Fruit fly (Drosophila melanogaster) whole organism, prepupa: ENCODE measurements around the gene CG34434.

Experiments
- CG10631 ChIP-seq: fragments of 200-800 bp; sonication (Bioruptor generic); optimal IDR thresholded peaks from 2 replicates; lab custom pipeline; 2016; ENCODE audit warnings: missing biosample characterization, missing genetic modification characterization
- CG10669 ChIP-seq: fragments of 200-800 bp; sonication (Bioruptor generic); optimal IDR thresholded peaks from 3 replicates; lab custom pipeline; 2018; ENCODE audit warnings: missing biosample characterization, mild to moderate bottlenecking, missing genetic modification characterization, moderate library complexity
- CG11294 ChIP-seq: fragments of 200-800 bp; sonication (Bioruptor generic); IDR thresholded peaks from 2 replicates; pipeline ENCODE4 v1.3.6; 2022; ENCODE audit warnings: missing biosample characterization, missing genetic modification characterization
- CG11762 ChIP-seq: fragments of 200-800 bp; sonication (Bioruptor generic); optimal IDR thresholded peaks from 3 replicates; lab custom pipeline; 2016; ENCODE audit warnings: missing biosample characterization, missing genetic modification characterization; ENCODE audit not compliant: insufficient read depth
- CG11902 ChIP-seq: fragments of 200-800 bp; sonication (Bioruptor generic); optimal IDR thresholded peaks from 3 replicates; lab custom pipeline; 2016; ENCODE audit warnings: missing biosample characterization, missing genetic modification characterization
- CG15336 ChIP-seq: fragments of 200-800 bp; sonication (Bioruptor generic); IDR thresholded peaks from 2 replicates; pipeline ENCODE4 v1.3.6; 2022; ENCODE audit warnings: missing biosample characterization, missing genetic modification characterization
- CG1621 ChIP-seq: fragments of 200-800 bp; sonication (Bioruptor generic); optimal IDR thresholded peaks from 3 replicates; lab custom pipeline; 2018; ENCODE audit warnings: missing biosample characterization, mild to moderate bottlenecking, missing genetic modification characterization
- CG16779 ChIP-seq: fragments of 200-800 bp; sonication (Bioruptor generic); optimal IDR thresholded peaks from 3 replicates; lab custom pipeline; 2017; ENCODE audit warnings: missing biosample characterization, mild to moderate bottlenecking, missing genetic modification characterization
- CG3032 ChIP-seq: fragments of 200-800 bp; optimal IDR thresholded peaks from 2 replicates; lab custom pipeline; 2019; ENCODE audit warnings: missing biosample characterization, mild to moderate bottlenecking, missing genetic modification characterization, moderate library complexity
- CG31627 ChIP-seq: fragments of 200-800 bp; sonication (Bioruptor generic); optimal IDR thresholded peaks from 3 replicates; lab custom pipeline; 2016; ENCODE audit warnings: missing biosample characterization, missing genetic modification characterization
- CG32006 ChIP-seq: fragments of 200-800 bp; sonication (Bioruptor generic); optimal IDR thresholded peaks from 3 replicates; lab custom pipeline; 2017; ENCODE audit warnings: missing biosample characterization, mild to moderate bottlenecking, missing genetic modification characterization
- CG34406 ChIP-seq: fragments of 200-800 bp; sonication (Bioruptor generic); optimal IDR thresholded peaks from 3 replicates; lab custom pipeline; 2016; ENCODE audit warnings: missing biosample characterization, missing genetic modification characterization
- CG3919 ChIP-seq: fragments of 200-800 bp; sonication (Bioruptor generic); optimal IDR thresholded peaks from 3 replicates; lab custom pipeline; 2016; ENCODE audit warnings: missing biosample characterization, missing genetic modification characterization
- CG6163 ChIP-seq: fragments of 200-800 bp; sonication (Bioruptor generic); IDR thresholded peaks from 3 replicates; pipeline ENCODE4 v1.3.6; 2022; ENCODE audit warnings: missing biosample characterization, missing genetic modification characterization
- CG6276 ChIP-seq: fragments of 200-800 bp; sonication (Bioruptor generic); optimal IDR thresholded peaks from 2 replicates; lab custom pipeline; 2017; ENCODE audit warnings: missing biosample characterization, mild to moderate bottlenecking, missing genetic modification characterization
- CG6792 ChIP-seq: fragments of 200-800 bp; sonication (Bioruptor generic); optimal IDR thresholded peaks from 3 replicates; lab custom pipeline; 2016; ENCODE audit warnings: missing biosample characterization, missing genetic modification characterization
- CG6808 ChIP-seq: fragments of 200-800 bp; sonication (Bioruptor generic); optimal IDR thresholded peaks from 3 replicates; lab custom pipeline; 2017; ENCODE audit warnings: missing biosample characterization, missing genetic modification characterization, mild to moderate bottlenecking, moderate library complexity, missing genetic modification reagents
- CG6854 ChIP-seq: fragments of 200-800 bp; sonication (Bioruptor generic); optimal IDR thresholded peaks from 2 replicates; lab custom pipeline; 2017; ENCODE audit warnings: missing biosample characterization, mild to moderate bottlenecking, missing genetic modification characterization
- CG7368 ChIP-seq: fragments of 200-800 bp; sonication (Bioruptor generic); optimal IDR thresholded peaks from 3 replicates; lab custom pipeline; 2016; ENCODE audit warnings: missing biosample characterization, missing genetic modification characterization
- CG8119 ChIP-seq: fragments of 200-800 bp; sonication (Bioruptor generic); IDR thresholded peaks from 3 replicates; pipeline ENCODE4 v1.3.6; 2022; ENCODE audit warnings: missing biosample characterization, missing genetic modification characterization
- Eip75B ChIP-seq: fragments of 200-800 bp; sonication (Bioruptor generic); optimal IDR thresholded peaks from 3 replicates; lab custom pipeline; 2016; ENCODE audit warnings: missing biosample characterization, missing genetic modification characterization
- Eip78C ChIP-seq: fragments of 200-800 bp; sonication (Bioruptor generic); peaks from one replicate; lab custom pipeline; 2016; ENCODE audit warnings: missing biosample characterization, missing genetic modification characterization
- Eip93F ChIP-seq: fragments of 200-800 bp; sonication (Bioruptor generic); optimal IDR thresholded peaks from 2 replicates; lab custom pipeline; 2016; ENCODE audit warnings: missing biosample characterization, mild to moderate bottlenecking, missing genetic modification characterization
- Ets21C ChIP-seq: fragments of 200-800 bp; sonication (Bioruptor generic); optimal IDR thresholded peaks from 3 replicates; lab custom pipeline; 2016; ENCODE audit warnings: missing biosample characterization, missing genetic modification characterization
- Ets96B ChIP-seq: fragments of 200-800 bp; optimal IDR thresholded peaks from 2 replicates; lab custom pipeline; 2019; ENCODE audit warnings: missing biosample characterization, mild to moderate bottlenecking, missing genetic modification characterization, moderate library complexity
- Gug ChIP-seq: fragments of 200-800 bp; sonication (Bioruptor generic); IDR thresholded peaks from 2 replicates; pipeline ENCODE4 v1.3.6; 2022; ENCODE audit warnings: missing biosample characterization, missing genetic modification characterization
- Hr38 ChIP-seq: sonication (Bioruptor generic); optimal IDR thresholded peaks from 2 replicates; lab custom pipeline; 2016; ENCODE audit warnings: missing biosample characterization, missing genetic modification characterization
- Hr39 ChIP-seq: fragments of 200-800 bp; sonication (Bioruptor generic); optimal IDR thresholded peaks from 2 replicates; lab custom pipeline; 2016; ENCODE audit warnings: missing biosample characterization, missing genetic modification characterization
- Hr4 ChIP-seq: fragments of 200-800 bp; sonication (Bioruptor generic); optimal IDR thresholded peaks from 3 replicates; lab custom pipeline; 2016; ENCODE audit warnings: missing biosample characterization, missing genetic modification characterization
- Met ChIP-seq: fragments of 200-800 bp; sonication (Bioruptor generic); optimal IDR thresholded peaks from 3 replicates; lab custom pipeline; 2016; ENCODE audit warnings: missing biosample characterization, missing genetic modification characterization
- OdsH ChIP-seq: fragments of 200-800 bp; sonication (Bioruptor generic); optimal IDR thresholded peaks from 3 replicates; lab custom pipeline; 2016; ENCODE audit warnings: missing biosample characterization, missing genetic modification characterization
- Smox ChIP-seq: fragments of 200-800 bp; sonication (Bioruptor generic); optimal IDR thresholded peaks from 3 replicates; lab custom pipeline; 2016; ENCODE audit warnings: missing biosample characterization, missing genetic modification characterization
- Sox102F ChIP-seq: fragments of 200-800 bp; sonication (Bioruptor generic); optimal IDR thresholded peaks from 2 replicates; lab custom pipeline; 2016; ENCODE audit warnings: missing biosample characterization, mild to moderate bottlenecking, missing genetic modification characterization
- achi ChIP-seq: fragments of 200-800 bp; sonication (Bioruptor generic); optimal IDR thresholded peaks from 3 replicates; lab custom pipeline; 2016; ENCODE audit warnings: missing biosample characterization, missing genetic modification characterization
- acj6 ChIP-seq: fragments of 200-800 bp; sonication (Bioruptor generic); optimal IDR thresholded peaks from 3 replicates; lab custom pipeline; 2016; ENCODE audit warnings: missing biosample characterization, missing genetic modification characterization
- cyc ChIP-seq: fragments of 200-800 bp; sonication (Bioruptor generic); optimal IDR thresholded peaks from 3 replicates; lab custom pipeline; 2016; ENCODE audit warnings: missing biosample characterization, missing genetic modification characterization
- dac ChIP-seq: fragments of 200-800 bp; sonication (Bioruptor generic); optimal IDR thresholded peaks from 2 replicates; lab custom pipeline; 2017; ENCODE audit warnings: missing biosample characterization, mild to moderate bottlenecking, missing genetic modification characterization
- esn ChIP-seq: fragments of 200-800 bp; sonication (Bioruptor generic); optimal IDR thresholded peaks from 2 replicates; lab custom pipeline; 2016; ENCODE audit warnings: missing biosample characterization, mild to moderate bottlenecking, missing genetic modification characterization, moderate library complexity
- fkh ChIP-seq: fragments of 200-800 bp; sonication (Bioruptor generic); optimal IDR thresholded peaks from 3 replicates; lab custom pipeline; 2017; ENCODE audit warnings: missing biosample characterization, mild to moderate bottlenecking, missing genetic modification characterization, moderate library complexity
- lz ChIP-seq: fragments of 200-800 bp; sonication (Bioruptor generic); optimal IDR thresholded peaks from 3 replicates; lab custom pipeline; 2016; ENCODE audit warnings: missing biosample characterization, missing genetic modification characterization
- net ChIP-seq: fragments of 200-800 bp; sonication (Bioruptor generic); optimal IDR thresholded peaks from 3 replicates; lab custom pipeline; 2016; ENCODE audit warnings: missing biosample characterization, missing genetic modification characterization
- pdm3 ChIP-seq: fragments of 200-800 bp; sonication (Bioruptor generic); optimal IDR thresholded peaks from 3 replicates; lab custom pipeline; 2016; ENCODE audit warnings: missing biosample characterization, missing genetic modification characterization
- salr ChIP-seq, 2 experiments: fragments of 200-800 bp; sonication (Bioruptor generic); optimal IDR thresholded peaks; 3 replicates each; lab custom pipeline; 2016 to 2018; ENCODE audit warnings: missing biosample characterization in 2 of 2, missing genetic modification characterization in 2 of 2, mild to moderate bottlenecking in 1 of 2
- spab ChIP-seq: fragments of 200-800 bp; sonication (Bioruptor generic); optimal IDR thresholded peaks from 2 replicates; lab custom pipeline; 2017; ENCODE audit warnings: missing biosample characterization, mild to moderate bottlenecking, missing genetic modification characterization, missing genetic modification reagents
- ss ChIP-seq, 2 experiments: fragments of 200-800 bp; sonication (Bioruptor generic); optimal IDR thresholded peaks; 2 replicates in 1 of 2; 3 replicates in 1 of 2; lab custom pipeline; 2017 to 2018; ENCODE audit warnings: mild to moderate bottlenecking in 2 of 2, missing biosample characterization in 2 of 2, missing genetic modification characterization in 2 of 2, moderate library complexity in 1 of 2
- svp ChIP-seq: fragments of 200-800 bp; sonication (Bioruptor generic); peaks from one replicate; lab custom pipeline; 2016; ENCODE audit warnings: missing biosample characterization, missing genetic modification characterization
- topi ChIP-seq: fragments of 200-800 bp; sonication (Bioruptor generic); optimal IDR thresholded peaks from 3 replicates; lab custom pipeline; 2016; ENCODE audit warnings: missing biosample characterization, missing genetic modification characterization
- vri ChIP-seq: fragments of 200-800 bp; sonication (Bioruptor generic); optimal IDR thresholded peaks from 3 replicates; lab custom pipeline; 2016; ENCODE audit warnings: missing biosample characterization, mild to moderate bottlenecking, missing genetic modification characterization

Gene CG34434

DNA sequence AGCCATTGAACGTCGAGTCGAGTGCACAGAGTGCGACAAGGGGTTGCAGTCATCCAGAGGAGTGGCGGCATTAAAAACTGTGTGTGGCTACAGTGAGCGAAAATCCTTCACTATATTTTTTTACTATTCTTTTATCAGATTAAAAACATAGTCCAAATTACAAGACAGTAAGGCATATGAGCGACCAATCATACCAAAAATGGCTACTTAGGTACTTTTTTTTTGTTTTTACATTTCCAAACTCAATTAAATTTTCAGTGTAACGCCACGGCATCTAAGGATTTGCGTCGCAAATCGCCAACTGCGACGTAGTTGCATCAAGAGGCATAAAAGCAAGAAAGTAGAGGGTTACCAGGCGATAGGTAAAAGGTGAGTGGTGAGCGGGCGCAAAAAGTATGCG, 22.9 kb upstream of the CG34434 start (continued):
- TF ChIP-seq CG7368 (no peak), CG32006 (GFP tag; lab: Kevin White, UChicago) (no peak), salr (GFP tag; optimal IDR thresholded peaks at IDR 0.05; lab: Kevin White, UChicago) (peak in 1 of 2 experiments; percentile 20), CG11902 (GFP tag; lab: Kevin White, UChicago) (peak; percentile 12), OdsH (GFP tag; lab: Kevin White, UChicago) (peak; percentile 23), Hr4 (GFP tag; lab: Kevin White, UChicago) (peak; percentile 22), Eip75B (GFP tag; lab: Kevin White, UChicago) (peak; percentile 33), pdm3 (GFP tag; lab: Kevin White, UChicago) (peak; percentile 16), cyc (peak; percentile 28), Ets96B (peak; percentile 28), Eip78C (GFP tag; lab: Kevin White, UChicago) (peak; percentile 80), CG34406 (GFP tag; lab: Kevin White, UChicago) (no peak), CG3032 (tag; lab: Kevin White, UChicago) (peak; percentile 15), CG31627 (GFP tag; lab: Kevin White, UChicago) (peak; percentile 12), Smox (GFP tag; lab: Kevin White, UChicago) (peak; percentile 11), acj6 (GFP tag; lab: Kevin White, UChicago) (peak; percentile 6), CG6854 (GFP tag; lab: Kevin White, UChicago) (peak; percentile 13), CG3919 (GFP tag; lab: Kevin White, UChicago) (peak; percentile 22), CG1621 (tag; lab: Kevin White, UChicago) (peak; percentile 23), Hr38 (GFP tag; lab: Kevin White, UChicago) (no peak), net (GFP tag; lab: Kevin White, UChicago) (no peak), CG15336 (GFP tag; lab: Robert Waterston, UW) (peak; percentile 50; the same call in 1 of the 2 replicates), Met (GFP tag; lab: Kevin White, UChicago) (peak; percentile 21)

DNA sequence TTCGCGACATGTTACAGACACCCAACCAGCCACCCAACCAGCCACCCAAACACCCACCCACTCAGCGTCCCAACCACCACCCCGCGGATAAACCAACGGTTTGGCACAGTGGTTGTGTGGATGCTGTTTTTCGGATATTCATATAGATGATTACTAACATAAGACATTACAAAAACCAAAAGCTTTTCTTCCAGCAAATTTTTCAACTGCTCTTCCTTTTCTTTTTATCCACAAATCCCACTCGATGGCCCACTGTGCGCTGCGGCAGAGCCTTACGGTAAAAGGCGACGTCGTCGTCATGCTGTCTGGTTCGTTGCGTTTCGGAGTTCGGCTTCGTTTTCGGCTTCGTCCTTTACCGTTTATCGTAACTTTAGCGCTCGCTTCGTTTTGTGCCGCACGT, 22.4 kb upstream of the CG34434 start:
- TF ChIP-seq Ets96B (peak; percentile 35), CG6808 (GFP tag; lab: Kevin White, UChicago) (no peak), Sox102F (GFP tag; lab: Kevin White, UChicago) (peak; percentile 11), CG11294 (GFP tag; lab: Robert Waterston, UW) (peak; percentile 33; the same call in 1 of the 2 replicates), CG31627 (GFP tag; lab: Kevin White, UChicago) (peak; percentile 24), fkh (GFP tag; lab: Kevin White, UChicago) (no peak), salr (GFP tag; optimal IDR thresholded peaks at IDR 0.05; lab: Kevin White, UChicago) (no peak), esn (GFP tag; lab: Kevin White, UChicago) (no peak), CG32006 (GFP tag; lab: Kevin White, UChicago) (peak; percentile 16), dac (no peak), svp (peak; percentile 68), Hr4 (GFP tag; lab: Kevin White, UChicago) (peak; percentile 18), CG15336 (GFP tag; lab: Robert Waterston, UW) (peak; percentile 68), topi (GFP tag; lab: Kevin White, UChicago) (peak; percentile 15), CG6854 (GFP tag; lab: Kevin White, UChicago) (no peak), CG16779 (no peak), CG6163 (GFP tag; lab: Robert Waterston, UW) (peak; percentile 76), lz (GFP tag; lab: Kevin White, UChicago) (peak; percentile 22), Ets21C (GFP tag; lab: Kevin White, UChicago) (no peak), Eip78C (GFP tag; lab: Kevin White, UChicago) (peak; percentile 73), Eip93F (no peak), Hr39 (GFP tag; lab: Kevin White, UChicago) (peak; percentile 38), Met (GFP tag; lab: Kevin White, UChicago) (peak; percentile 17), spab (no peak), vri (GFP tag; lab: Kevin White, UChicago) (peak; percentile 5), achi (GFP tag; lab: Kevin White, UChicago) (peak; percentile 38), CG7368 (peak; percentile 25), Gug (peak; percentile 64), CG11902 (GFP tag; lab: Kevin White, UChicago) (no peak), CG1621 (tag; lab: Kevin White, UChicago) (no peak), ss (GFP tag; optimal IDR thresholded peaks at IDR 0.05; lab: Kevin White, UChicago) (no peak), CG11762 (GFP tag; lab: Kevin White, UChicago) (no peak), CG6792 (GFP tag; lab: Kevin White, UChicago) (no peak), CG10631 (peak; percentile 10), CG8119 (peak; percentile 28; the same call in 2 of the 3 replicates), CG3919 (GFP tag; lab: Kevin White, UChicago) (peak; percentile 28), OdsH (GFP tag; lab: Kevin White, UChicago) (peak; percentile 32), CG10669 (GFP tag; lab: Kevin White, UChicago) (peak; percentile 33), CG3032 (tag; lab: Kevin White, UChicago) (no peak), CG6276 (GFP tag; lab: Kevin White, UChicago) (no peak)
